Fruit fly (Drosophila melanogaster): ENCODE measurements around the gene CG8916.

CG8916 gene

DNA sequence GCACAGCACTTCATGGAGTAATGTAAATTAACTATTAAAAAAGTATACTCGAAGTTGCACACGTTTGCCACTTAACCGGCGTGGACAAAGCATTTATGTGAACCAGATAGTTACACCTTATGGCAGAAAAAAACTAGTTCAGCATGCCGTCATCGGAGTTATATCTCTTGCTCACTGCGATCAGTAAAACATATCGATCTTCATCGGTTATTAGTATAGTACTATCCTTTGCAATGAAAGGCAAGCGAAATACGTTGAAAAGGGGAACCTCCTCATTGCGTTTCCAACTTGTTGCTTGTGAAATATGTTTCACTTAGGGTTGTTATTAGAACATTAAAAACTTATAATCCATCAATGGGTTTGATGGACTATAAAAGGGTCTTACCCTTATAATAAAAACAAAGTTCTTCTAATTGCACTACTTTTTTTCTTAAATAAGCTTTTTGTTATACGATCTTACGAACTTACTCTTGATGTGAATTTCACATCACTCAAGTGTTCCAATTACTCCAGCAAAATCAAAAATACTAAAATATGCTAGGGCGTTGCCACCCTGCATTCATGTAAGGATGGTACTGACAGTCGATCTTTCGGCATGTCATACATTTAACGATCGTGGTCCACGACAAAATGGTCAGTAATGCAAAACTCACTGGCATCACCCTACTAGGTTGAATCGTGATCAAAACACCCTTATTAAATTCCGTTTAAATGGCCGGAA lies 12.0 kb upstream of the CG8916 start, which contains the start of gene CycD (continued):
- peak in 1 of 2 experiments; percentile 1 for TF ChIP-seq crp (GFP tag; optimal IDR thresholded peaks at IDR 0.05)
- peak; percentile 1 for TF ChIP-seq nmo (GFP tag; optimal IDR thresholded peaks at IDR 0.05)
- no peak for TF ChIP-seq Eip74EF (GFP tag; optimal IDR thresholded peaks at IDR 0.05)
- TF ChIP-seq chinmo (GFP tag; IDR thresholded peaks at IDR 0.05; ENCODE audit: partially characterized antibody) = 0 out of 4 replicates have a peak, but pooled peaks have one; percentile 29
- TF ChIP-seq H2.0 (GFP tag; IDR thresholded peaks at IDR 0.05) = peak; percentile 23; the same call in 1 of the 2 replicates
- TF ChIP-seq z (GFP tag; IDR thresholded peaks at IDR 0.05) = no peak
- TF ChIP-seq Mrtf (GFP tag; IDR thresholded peaks at IDR 0.05) = no peak
- peak; percentile 81 for TF ChIP-seq phol (tag; optimal IDR thresholded peaks at IDR 0.05)
- TF ChIP-seq lola (GFP tag; optimal IDR thresholded peaks at IDR 0.05) = peak in 2 of 3 experiments; percentile 35 to 54
- peak; percentile 8 for TF ChIP-seq CG8944 (GFP tag; optimal IDR thresholded peaks at IDR 0.05)
- TF ChIP-seq bbx (GFP tag; IDR thresholded peaks at IDR 0.05; ENCODE audit: partially characterized antibody) = peak; percentile 68
- peak; percentile 76 for TF ChIP-seq Sry-δ (GFP tag; optimal IDR thresholded peaks at IDR 0.05)
- TF ChIP-seq row (GFP tag; IDR thresholded peaks at IDR 0.05) = peak; percentile 73
- TF ChIP-seq ken (GFP tag; IDR thresholded peaks at IDR 0.05) = peak; percentile 79; the same call in 2 of the 3 replicates
- 0 out of 2 replicates have a peak, but pooled peaks have one; percentile 35 for TF ChIP-seq tna (GFP tag; IDR thresholded peaks at IDR 0.05; ENCODE audit: partially characterized antibody)
- TF ChIP-seq NfI (GFP tag; optimal IDR thresholded peaks at IDR 0.05) = no peak
- TF ChIP-seq Mad (GFP tag; optimal IDR thresholded peaks at IDR 0.05) = peak; percentile 51
- TF ChIP-seq gem (tag; optimal IDR thresholded peaks at IDR 0.05) = peak; percentile 62
- peak; percentile 9 for TF ChIP-seq zfh2 (GFP tag; optimal IDR thresholded peaks at IDR 0.05)
- TF ChIP-seq Abd-B (GFP tag; optimal IDR thresholded peaks at IDR 0.05) = peak; percentile 88
- peak; percentile 29 for TF ChIP-seq lilli (GFP tag; optimal IDR thresholded peaks at IDR 0.05)
- no peak for TF ChIP-seq CG6683 (GFP tag; optimal IDR thresholded peaks at IDR 0.05)
- TF ChIP-seq CG17829 (tag; optimal IDR thresholded peaks at IDR 0.05) = peak; percentile 12
- TF ChIP-seq CG4360 (GFP tag; IDR thresholded peaks at IDR 0.05) = no peak
- TF ChIP-seq CG2678 (tag; optimal IDR thresholded peaks at IDR 0.05) = no peak
- TF ChIP-seq E2f2 (GFP tag; IDR thresholded peaks at IDR 0.05) = peak; percentile 34; the same call in 1 of the 2 replicates
- TF ChIP-seq zen (tag; optimal IDR thresholded peaks at IDR 0.05) = peak; percentile 71
- TF ChIP-seq sens (GFP tag) = peak; percentile 45
- peak; percentile 96 for TF ChIP-seq CG30020 (tag; optimal IDR thresholded peaks at IDR 0.05)
- TF ChIP-seq Hr3 (GFP tag; optimal IDR thresholded peaks at IDR 0.05) = peak; percentile 37
- TF ChIP-seq CG16813 (GFP tag; IDR thresholded peaks at IDR 0.05; ENCODE audit: partially characterized antibody) = peak; percentile 54; the same call in 1 of the 3 replicates
- peak; percentile 45 for TF ChIP-seq CG33213 (GFP tag; optimal IDR thresholded peaks at IDR 0.05)
- TF ChIP-seq Ets97D (GFP tag; optimal IDR thresholded peaks at IDR 0.05) = peak; percentile 61
- TF ChIP-seq MBD-R2 (GFP tag; IDR thresholded peaks at IDR 0.05) = peak; percentile 42; the same call in 1 of the 2 replicates
- peak; percentile 47; the same call in 1 of the 2 replicates for TF ChIP-seq Ptx1 (GFP tag; IDR thresholded peaks at IDR 0.05)
- TF ChIP-seq Xrp1 (GFP tag; IDR thresholded peaks at IDR 0.05) = peak; percentile 34; the same call in 1 of the 2 replicates
- no peak for TF ChIP-seq CG18476 (GFP tag; optimal IDR thresholded peaks at IDR 0.05)
- peak; percentile 57; the same call in 2 of the 3 replicates for TF ChIP-seq zfh1 (GFP tag; IDR thresholded peaks at IDR 0.05)
- peak; percentile 53 for TF ChIP-seq CG14710 (tag; optimal IDR thresholded peaks at IDR 0.05)
- TF ChIP-seq CG9437 (GFP tag; optimal IDR thresholded peaks at IDR 0.05) = peak; percentile 15
- peak; percentile 59; the same call in 1 of the 2 replicates for TF ChIP-seq CG14441 (GFP tag; IDR thresholded peaks at IDR 0.05)
- peak; percentile 68 for TF ChIP-seq CG1792 (GFP tag; optimal IDR thresholded peaks at IDR 0.05)
- peak; percentile 21; the same call in 1 of the 2 replicates for TF ChIP-seq inv (GFP tag; IDR thresholded peaks at IDR 0.05; ENCODE audit: partially characterized antibody)
- peak; percentile 45 for TF ChIP-seq gfzf (GFP tag; optimal IDR thresholded peaks at IDR 0.05)
- no peak for TF ChIP-seq ERR (GFP tag; optimal IDR thresholded peaks at IDR 0.05)
- TF ChIP-seq Sin3A (optimal IDR thresholded peaks at IDR 0.05) = peak; percentile 11
- peak; percentile 32 for TF ChIP-seq CG7786 (GFP tag; optimal IDR thresholded peaks at IDR 0.05)
- TF ChIP-seq CG18011 (GFP tag; optimal IDR thresholded peaks at IDR 0.05) = peak; percentile 96

Data from whole organism, embryonic.